Fruit fly (Drosophila melanogaster) whole organism, prepupa: Measurements from ENCODE around the gene Tsp29Fb.

Experiments
- Blimp-1 ChIP-seq: fragments of 200-800 bp; sonication (Bioruptor generic); optimal IDR thresholded peaks from 3 replicates; lab custom pipeline; 2017; ENCODE audit warnings: missing biosample characterization, missing genetic modification characterization, mild to moderate bottlenecking, moderate library complexity, missing genetic modification reagents
- CG10669 ChIP-seq: fragments of 200-800 bp; sonication (Bioruptor generic); optimal IDR thresholded peaks from 3 replicates; lab custom pipeline; 2018; ENCODE audit warnings: missing biosample characterization, mild to moderate bottlenecking, missing genetic modification characterization, moderate library complexity
- CG11294 ChIP-seq: fragments of 200-800 bp; sonication (Bioruptor generic); IDR thresholded peaks from 2 replicates; pipeline ENCODE4 v1.3.6; 2022; ENCODE audit warnings: missing biosample characterization, missing genetic modification characterization
- CG11762 ChIP-seq: fragments of 200-800 bp; sonication (Bioruptor generic); optimal IDR thresholded peaks from 3 replicates; lab custom pipeline; 2016; ENCODE audit warnings: missing biosample characterization, missing genetic modification characterization; ENCODE audit not compliant: insufficient read depth
- CG11902 ChIP-seq: fragments of 200-800 bp; sonication (Bioruptor generic); optimal IDR thresholded peaks from 3 replicates; lab custom pipeline; 2016; ENCODE audit warnings: missing biosample characterization, missing genetic modification characterization
- CG15336 ChIP-seq: fragments of 200-800 bp; sonication (Bioruptor generic); IDR thresholded peaks from 2 replicates; pipeline ENCODE4 v1.3.6; 2022; ENCODE audit warnings: missing biosample characterization, missing genetic modification characterization
- CG1621 ChIP-seq: fragments of 200-800 bp; sonication (Bioruptor generic); optimal IDR thresholded peaks from 3 replicates; lab custom pipeline; 2018; ENCODE audit warnings: missing biosample characterization, mild to moderate bottlenecking, missing genetic modification characterization
- CG31627 ChIP-seq: fragments of 200-800 bp; sonication (Bioruptor generic); optimal IDR thresholded peaks from 3 replicates; lab custom pipeline; 2016; ENCODE audit warnings: missing biosample characterization, missing genetic modification characterization
- CG32006 ChIP-seq: fragments of 200-800 bp; sonication (Bioruptor generic); optimal IDR thresholded peaks from 3 replicates; lab custom pipeline; 2017; ENCODE audit warnings: missing biosample characterization, mild to moderate bottlenecking, missing genetic modification characterization
- CG34406 ChIP-seq: fragments of 200-800 bp; sonication (Bioruptor generic); optimal IDR thresholded peaks from 3 replicates; lab custom pipeline; 2016; ENCODE audit warnings: missing biosample characterization, missing genetic modification characterization
- CG3919 ChIP-seq: fragments of 200-800 bp; sonication (Bioruptor generic); optimal IDR thresholded peaks from 3 replicates; lab custom pipeline; 2016; ENCODE audit warnings: missing biosample characterization, missing genetic modification characterization
- CG4318 ChIP-seq: fragments of 200-800 bp; sonication (Bioruptor generic); optimal IDR thresholded peaks from 3 replicates; lab custom pipeline; 2017; ENCODE audit warnings: missing biosample characterization, mild to moderate bottlenecking, missing genetic modification characterization
- CG6163 ChIP-seq: fragments of 200-800 bp; sonication (Bioruptor generic); IDR thresholded peaks from 3 replicates; pipeline ENCODE4 v1.3.6; 2022; ENCODE audit warnings: missing biosample characterization, missing genetic modification characterization
- CG7368 ChIP-seq: fragments of 200-800 bp; sonication (Bioruptor generic); optimal IDR thresholded peaks from 3 replicates; lab custom pipeline; 2016; ENCODE audit warnings: missing biosample characterization, missing genetic modification characterization
- CG8119 ChIP-seq: fragments of 200-800 bp; sonication (Bioruptor generic); IDR thresholded peaks from 3 replicates; pipeline ENCODE4 v1.3.6; 2022; ENCODE audit warnings: missing biosample characterization, missing genetic modification characterization
- CG8319 ChIP-seq: fragments of 200-800 bp; sonication (Bioruptor generic); optimal IDR thresholded peaks from 3 replicates; lab custom pipeline; 2016; ENCODE audit warnings: missing biosample characterization, missing genetic modification characterization
- CG8632 ChIP-seq: fragments of 200-800 bp; sonication (Bioruptor generic); optimal IDR thresholded peaks from 3 replicates; lab custom pipeline; 2016; ENCODE audit warnings: missing biosample characterization, missing genetic modification characterization
- CG9139 ChIP-seq: fragments of 200-800 bp; sonication (Bioruptor generic); optimal IDR thresholded peaks from 3 replicates; lab custom pipeline; 2017; ENCODE audit warnings: missing biosample characterization, mild to moderate bottlenecking, missing genetic modification characterization
- Eip78C ChIP-seq: fragments of 200-800 bp; sonication (Bioruptor generic); peaks from one replicate; lab custom pipeline; 2016; ENCODE audit warnings: missing biosample characterization, missing genetic modification characterization
- Eip93F ChIP-seq: fragments of 200-800 bp; sonication (Bioruptor generic); optimal IDR thresholded peaks from 2 replicates; lab custom pipeline; 2016; ENCODE audit warnings: missing biosample characterization, mild to moderate bottlenecking, missing genetic modification characterization
- Ets96B ChIP-seq: fragments of 200-800 bp; optimal IDR thresholded peaks from 2 replicates; lab custom pipeline; 2019; ENCODE audit warnings: missing biosample characterization, mild to moderate bottlenecking, missing genetic modification characterization, moderate library complexity
- Gug ChIP-seq: fragments of 200-800 bp; sonication (Bioruptor generic); IDR thresholded peaks from 2 replicates; pipeline ENCODE4 v1.3.6; 2022; ENCODE audit warnings: missing biosample characterization, missing genetic modification characterization
- Hr38 ChIP-seq: sonication (Bioruptor generic); optimal IDR thresholded peaks from 2 replicates; lab custom pipeline; 2016; ENCODE audit warnings: missing biosample characterization, missing genetic modification characterization
- Hr4 ChIP-seq: fragments of 200-800 bp; sonication (Bioruptor generic); optimal IDR thresholded peaks from 3 replicates; lab custom pipeline; 2016; ENCODE audit warnings: missing biosample characterization, missing genetic modification characterization
- Lpt ChIP-seq: fragments of 200-800 bp; sonication (Bioruptor generic); optimal IDR thresholded peaks from 3 replicates; lab custom pipeline; 2016; ENCODE audit warnings: missing biosample characterization, missing genetic modification characterization
- OdsH ChIP-seq: fragments of 200-800 bp; sonication (Bioruptor generic); optimal IDR thresholded peaks from 3 replicates; lab custom pipeline; 2016; ENCODE audit warnings: missing biosample characterization, missing genetic modification characterization
- Sox102F ChIP-seq: fragments of 200-800 bp; sonication (Bioruptor generic); optimal IDR thresholded peaks from 2 replicates; lab custom pipeline; 2016; ENCODE audit warnings: missing biosample characterization, mild to moderate bottlenecking, missing genetic modification characterization
- Sox15 ChIP-seq: fragments of 200-800 bp; sonication (Bioruptor generic); optimal IDR thresholded peaks from 3 replicates; lab custom pipeline; 2016; ENCODE audit warnings: missing biosample characterization, missing genetic modification characterization
- achi ChIP-seq: fragments of 200-800 bp; sonication (Bioruptor generic); optimal IDR thresholded peaks from 3 replicates; lab custom pipeline; 2016; ENCODE audit warnings: missing biosample characterization, missing genetic modification characterization
- cyc ChIP-seq: fragments of 200-800 bp; sonication (Bioruptor generic); optimal IDR thresholded peaks from 3 replicates; lab custom pipeline; 2016; ENCODE audit warnings: missing biosample characterization, missing genetic modification characterization
- dac ChIP-seq: fragments of 200-800 bp; sonication (Bioruptor generic); optimal IDR thresholded peaks from 2 replicates; lab custom pipeline; 2017; ENCODE audit warnings: missing biosample characterization, mild to moderate bottlenecking, missing genetic modification characterization
- eg ChIP-seq: fragments of 200-800 bp; sonication (Bioruptor generic); IDR thresholded peaks from 3 replicates; pipeline ENCODE4 v1.3.6; 2022; ENCODE audit warnings: missing biosample characterization, missing genetic modification characterization
- esn ChIP-seq: fragments of 200-800 bp; sonication (Bioruptor generic); optimal IDR thresholded peaks from 2 replicates; lab custom pipeline; 2016; ENCODE audit warnings: missing biosample characterization, mild to moderate bottlenecking, missing genetic modification characterization, moderate library complexity
- fd59A ChIP-seq: fragments of 200-800 bp; sonication (Bioruptor generic); optimal IDR thresholded peaks from 2 replicates; lab custom pipeline; 2017; ENCODE audit warnings: missing biosample characterization, mild to moderate bottlenecking, missing genetic modification characterization, missing genetic modification reagents
- fd85E ChIP-seq: fragments of 200-800 bp; sonication (Bioruptor generic); optimal IDR thresholded peaks from 3 replicates; lab custom pipeline; 2016; ENCODE audit warnings: missing biosample characterization, missing genetic modification characterization
- fkh ChIP-seq: fragments of 200-800 bp; sonication (Bioruptor generic); optimal IDR thresholded peaks from 3 replicates; lab custom pipeline; 2017; ENCODE audit warnings: missing biosample characterization, mild to moderate bottlenecking, missing genetic modification characterization, moderate library complexity
- lz ChIP-seq: fragments of 200-800 bp; sonication (Bioruptor generic); optimal IDR thresholded peaks from 3 replicates; lab custom pipeline; 2016; ENCODE audit warnings: missing biosample characterization, missing genetic modification characterization
- net ChIP-seq: fragments of 200-800 bp; sonication (Bioruptor generic); optimal IDR thresholded peaks from 3 replicates; lab custom pipeline; 2016; ENCODE audit warnings: missing biosample characterization, missing genetic modification characterization
- pdm3 ChIP-seq: fragments of 200-800 bp; sonication (Bioruptor generic); optimal IDR thresholded peaks from 3 replicates; lab custom pipeline; 2016; ENCODE audit warnings: missing biosample characterization, missing genetic modification characterization
- spab ChIP-seq: fragments of 200-800 bp; sonication (Bioruptor generic); optimal IDR thresholded peaks from 2 replicates; lab custom pipeline; 2017; ENCODE audit warnings: missing biosample characterization, mild to moderate bottlenecking, missing genetic modification characterization, missing genetic modification reagents
- ss ChIP-seq, 2 experiments: fragments of 200-800 bp; sonication (Bioruptor generic); optimal IDR thresholded peaks; 2 replicates in 1 of 2; 3 replicates in 1 of 2; lab custom pipeline; 2017 to 2018; ENCODE audit warnings: mild to moderate bottlenecking in 2 of 2, missing biosample characterization in 2 of 2, missing genetic modification characterization in 2 of 2, moderate library complexity in 1 of 2
- svp ChIP-seq: fragments of 200-800 bp; sonication (Bioruptor generic); peaks from one replicate; lab custom pipeline; 2016; ENCODE audit warnings: missing biosample characterization, missing genetic modification characterization
- topi ChIP-seq: fragments of 200-800 bp; sonication (Bioruptor generic); optimal IDR thresholded peaks from 3 replicates; lab custom pipeline; 2016; ENCODE audit warnings: missing biosample characterization, missing genetic modification characterization
- vri ChIP-seq: fragments of 200-800 bp; sonication (Bioruptor generic); optimal IDR thresholded peaks from 3 replicates; lab custom pipeline; 2016; ENCODE audit warnings: missing biosample characterization, mild to moderate bottlenecking, missing genetic modification characterization

The Tsp29Fb gene

dm6 chr2L:8958046-8958497 is 20.9 kb downstream of the Tsp29Fb start (continued):
- TF ChIP-seq Sox102F (GFP tag; lab: Kevin White, UChicago) = peak; percentile 86
- TF ChIP-seq Hr4 (GFP tag; lab: Kevin White, UChicago) = peak; percentile 97
- peak in 1 of 2 experiments; percentile 33 for TF ChIP-seq ss (GFP tag; optimal IDR thresholded peaks at IDR 0.05; lab: Kevin White, UChicago)
- peak; percentile 89 for TF ChIP-seq OdsH (GFP tag; lab: Kevin White, UChicago)
- TF ChIP-seq CG34406 = peak; percentile 78
- TF ChIP-seq dac (GFP tag; lab: Kevin White, UChicago) = peak; percentile 87
- TF ChIP-seq svp (GFP tag; lab: Kevin White, UChicago) = peak; percentile 89
- peak; percentile 33 for TF ChIP-seq CG11902 (GFP tag; lab: Kevin White, UChicago)
- TF ChIP-seq Hr38 (GFP tag; lab: Kevin White, UChicago) = no peak
- TF ChIP-seq pdm3 (GFP tag; lab: Kevin White, UChicago) = peak; percentile 91
- TF ChIP-seq CG3919 (GFP tag; lab: Kevin White, UChicago) = peak; percentile 83
- peak; percentile 75 for TF ChIP-seq Lpt (GFP tag; lab: Kevin White, UChicago)
- peak; percentile 60 for TF ChIP-seq cyc (GFP tag; lab: Kevin White, UChicago)
- TF ChIP-seq Ets96B (tag; lab: Kevin White, UChicago) = peak; percentile 95
- TF ChIP-seq CG1621 (tag; lab: Kevin White, UChicago) = no peak
- peak; percentile 59 for TF ChIP-seq fd59A (GFP tag; lab: Kevin White, UChicago)
- peak; percentile 81 for TF ChIP-seq CG7368 (GFP tag; lab: Kevin White, UChicago)
- TF ChIP-seq CG6163 (GFP tag; lab: Robert Waterston, UW) = peak; percentile 98
- TF ChIP-seq CG8319 (GFP tag; lab: Kevin White, UChicago) = peak; percentile 57
- peak; percentile 99 for TF ChIP-seq CG8119
- TF ChIP-seq CG10669 (GFP tag; lab: Kevin White, UChicago) = peak; percentile 78
- peak; percentile 98 for TF ChIP-seq eg (GFP tag; lab: Robert Waterston, UW)
- TF ChIP-seq CG32006 (GFP tag; lab: Kevin White, UChicago) = peak; percentile 90
- TF ChIP-seq CG9139 (GFP tag; lab: Kevin White, UChicago) = peak; percentile 54
- peak; percentile 54 for TF ChIP-seq CG11762 (GFP tag; lab: Kevin White, UChicago)
- peak; percentile 99 for TF ChIP-seq CG15336 (GFP tag; lab: Robert Waterston, UW)
- no peak for TF ChIP-seq fd85E (GFP tag; lab: Kevin White, UChicago)
- TF ChIP-seq vri = peak; percentile 25
- peak; percentile 89 for TF ChIP-seq achi (GFP tag; lab: Kevin White, UChicago)
- peak; percentile 75 for TF ChIP-seq CG8632 (GFP tag; lab: Kevin White, UChicago)
- no peak for TF ChIP-seq Eip93F
- TF ChIP-seq Gug (GFP tag; lab: Robert Waterston, UW) = peak; percentile 96
- TF ChIP-seq esn (GFP tag; lab: Kevin White, UChicago) = no peak
- peak; percentile 40 for TF ChIP-seq fkh (GFP tag; lab: Kevin White, UChicago)
- TF ChIP-seq Eip78C (GFP tag; lab: Kevin White, UChicago) = peak; percentile 96
- TF ChIP-seq lz (GFP tag; lab: Kevin White, UChicago) = peak; percentile 91
- TF ChIP-seq spab (GFP tag; lab: Kevin White, UChicago) = peak; percentile 61
- peak; percentile 66 for TF ChIP-seq CG31627 (GFP tag; lab: Kevin White, UChicago)
- no peak for TF ChIP-seq Blimp-1
- peak; percentile 69 for TF ChIP-seq CG4318 (GFP tag; lab: Kevin White, UChicago)
- peak; percentile 94 for TF ChIP-seq CG11294 (GFP tag; lab: Robert Waterston, UW)
- peak; percentile 74 for TF ChIP-seq topi (GFP tag; lab: Kevin White, UChicago)
- TF ChIP-seq net (GFP tag; lab: Kevin White, UChicago) = peak; percentile 95
- peak; percentile 61 for TF ChIP-seq Sox15 (GFP tag; lab: Kevin White, UChicago)
